Worm (Caenorhabditis elegans) whole organism, late embryonic: ENCODE results near the gene arf-5.
"Not testable (repeated sequence)": the region's sequence is repeated elsewhere in the genome, so short reads cannot be mapped to it uniquely, and the experiment has no call there.

ENCODE experiments used
- ceh-14 ChIP-seq: sonication (generic microtip); optimal IDR thresholded peaks from 2 replicates; lab custom pipeline; 2016; ENCODE audit warnings: missing genotype, missing genetic modification characterization, missing compliant biosample characterization
- ceh-22 ChIP-seq: sonication (generic microtip); optimal IDR thresholded peaks from 2 replicates; lab custom pipeline; 2017; ENCODE audit warnings: missing biosample characterization, missing genetic modification characterization
- dmd-4 ChIP-seq: sonication (generic microtip); optimal IDR thresholded peaks from 2 replicates; lab custom pipeline; 2016; ENCODE audit warnings: borderline replicate concordance, missing genetic modification characterization, missing compliant biosample characterization
- ets-4 ChIP-seq: sonication (generic microtip); optimal IDR thresholded peaks from 2 replicates; lab custom pipeline; 2016; ENCODE audit warnings: missing genetic modification characterization, missing compliant biosample characterization
- nhr-232 ChIP-seq: sonication (generic microtip); optimal IDR thresholded peaks from 2 replicates; lab custom pipeline; 2016; ENCODE audit warnings: missing genetic modification characterization, missing compliant biosample characterization
- pqm-1 ChIP-seq: sonication (generic microtip); optimal IDR thresholded peaks from 2 replicates; lab custom pipeline; 2016; ENCODE audit warnings: missing genetic modification characterization, missing compliant biosample characterization
- tbx-7 ChIP-seq: sonication (generic microtip); optimal IDR thresholded peaks from 2 replicates; lab custom pipeline; 2016; ENCODE audit warnings: missing genotype, missing genetic modification characterization, missing compliant biosample characterization
- ttx-3 ChIP-seq: sonication (generic microtip); optimal IDR thresholded peaks from 2 replicates; lab custom pipeline; 2016; ENCODE audit warnings: missing genetic modification reagents, missing genetic modification characterization, missing compliant biosample characterization
- unc-86 ChIP-seq: sonication (generic microtip); optimal IDR thresholded peaks from 2 replicates; lab custom pipeline; 2016; ENCODE audit warnings: missing genetic modification characterization, missing compliant biosample characterization

- TF ChIP-seq pqm-1 (tag; lab: Kevin White, UChicago); ceh-14; ets-4 (tag; lab: Kevin White, UChicago); tbx-7 (tag; lab: Kevin White, UChicago); unc-86 (tag; lab: Kevin White, UChicago); ceh-22 (tag; lab: Kevin White, UChicago); nhr-232; ttx-3: not testable (repeated sequence)
- peak; percentile 6 for TF ChIP-seq dmd-4 (tag; lab: Kevin White, UChicago)
These were observed 34.0 kb upstream of the arf-5 start, which contains the start of gene mcm-3AP for ce11 chrIV:7948290-7948689.
